Fruit fly (Drosophila melanogaster) whole organism, prepupa: Measurements from ENCODE around the gene D2hgdh.

ENCODE experiments used
- Blimp-1 ChIP-seq: fragments of 200-800 bp; sonication (Bioruptor generic); optimal IDR thresholded peaks from 3 replicates; lab custom pipeline; 2017; ENCODE audit warnings: missing biosample characterization, missing genetic modification characterization, mild to moderate bottlenecking, moderate library complexity, missing genetic modification reagents
- CG10631 ChIP-seq: fragments of 200-800 bp; sonication (Bioruptor generic); optimal IDR thresholded peaks from 2 replicates; lab custom pipeline; 2016; ENCODE audit warnings: missing biosample characterization, missing genetic modification characterization
- CG10669 ChIP-seq: fragments of 200-800 bp; sonication (Bioruptor generic); optimal IDR thresholded peaks from 3 replicates; lab custom pipeline; 2018; ENCODE audit warnings: missing biosample characterization, mild to moderate bottlenecking, missing genetic modification characterization, moderate library complexity
- CG11294 ChIP-seq: fragments of 200-800 bp; sonication (Bioruptor generic); IDR thresholded peaks from 2 replicates; pipeline ENCODE4 v1.3.6; 2022; ENCODE audit warnings: missing biosample characterization, missing genetic modification characterization
- CG11762 ChIP-seq: fragments of 200-800 bp; sonication (Bioruptor generic); optimal IDR thresholded peaks from 3 replicates; lab custom pipeline; 2016; ENCODE audit warnings: missing biosample characterization, missing genetic modification characterization; ENCODE audit not compliant: insufficient read depth
- CG11902 ChIP-seq: fragments of 200-800 bp; sonication (Bioruptor generic); optimal IDR thresholded peaks from 3 replicates; lab custom pipeline; 2016; ENCODE audit warnings: missing biosample characterization, missing genetic modification characterization
- CG15336 ChIP-seq: fragments of 200-800 bp; sonication (Bioruptor generic); IDR thresholded peaks from 2 replicates; pipeline ENCODE4 v1.3.6; 2022; ENCODE audit warnings: missing biosample characterization, missing genetic modification characterization
- CG1621 ChIP-seq: fragments of 200-800 bp; sonication (Bioruptor generic); optimal IDR thresholded peaks from 3 replicates; lab custom pipeline; 2018; ENCODE audit warnings: missing biosample characterization, mild to moderate bottlenecking, missing genetic modification characterization
- CG3032 ChIP-seq: fragments of 200-800 bp; optimal IDR thresholded peaks from 2 replicates; lab custom pipeline; 2019; ENCODE audit warnings: missing biosample characterization, mild to moderate bottlenecking, missing genetic modification characterization, moderate library complexity
- CG31627 ChIP-seq: fragments of 200-800 bp; sonication (Bioruptor generic); optimal IDR thresholded peaks from 3 replicates; lab custom pipeline; 2016; ENCODE audit warnings: missing biosample characterization, missing genetic modification characterization
- CG34406 ChIP-seq: fragments of 200-800 bp; sonication (Bioruptor generic); optimal IDR thresholded peaks from 3 replicates; lab custom pipeline; 2016; ENCODE audit warnings: missing biosample characterization, missing genetic modification characterization
- CG3919 ChIP-seq: fragments of 200-800 bp; sonication (Bioruptor generic); optimal IDR thresholded peaks from 3 replicates; lab custom pipeline; 2016; ENCODE audit warnings: missing biosample characterization, missing genetic modification characterization
- CG4318 ChIP-seq: fragments of 200-800 bp; sonication (Bioruptor generic); optimal IDR thresholded peaks from 3 replicates; lab custom pipeline; 2017; ENCODE audit warnings: missing biosample characterization, mild to moderate bottlenecking, missing genetic modification characterization
- CG6163 ChIP-seq: fragments of 200-800 bp; sonication (Bioruptor generic); IDR thresholded peaks from 3 replicates; pipeline ENCODE4 v1.3.6; 2022; ENCODE audit warnings: missing biosample characterization, missing genetic modification characterization
- CG6276 ChIP-seq: fragments of 200-800 bp; sonication (Bioruptor generic); optimal IDR thresholded peaks from 2 replicates; lab custom pipeline; 2017; ENCODE audit warnings: missing biosample characterization, mild to moderate bottlenecking, missing genetic modification characterization
- CG6792 ChIP-seq: fragments of 200-800 bp; sonication (Bioruptor generic); optimal IDR thresholded peaks from 3 replicates; lab custom pipeline; 2016; ENCODE audit warnings: missing biosample characterization, missing genetic modification characterization
- CG6808 ChIP-seq: fragments of 200-800 bp; sonication (Bioruptor generic); optimal IDR thresholded peaks from 3 replicates; lab custom pipeline; 2017; ENCODE audit warnings: missing biosample characterization, missing genetic modification characterization, mild to moderate bottlenecking, moderate library complexity, missing genetic modification reagents
- CG6854 ChIP-seq: fragments of 200-800 bp; sonication (Bioruptor generic); optimal IDR thresholded peaks from 2 replicates; lab custom pipeline; 2017; ENCODE audit warnings: missing biosample characterization, mild to moderate bottlenecking, missing genetic modification characterization
- CG7368 ChIP-seq: fragments of 200-800 bp; sonication (Bioruptor generic); optimal IDR thresholded peaks from 3 replicates; lab custom pipeline; 2016; ENCODE audit warnings: missing biosample characterization, missing genetic modification characterization
- CG8119 ChIP-seq: fragments of 200-800 bp; sonication (Bioruptor generic); IDR thresholded peaks from 3 replicates; pipeline ENCODE4 v1.3.6; 2022; ENCODE audit warnings: missing biosample characterization, missing genetic modification characterization
- CG8319 ChIP-seq: fragments of 200-800 bp; sonication (Bioruptor generic); optimal IDR thresholded peaks from 3 replicates; lab custom pipeline; 2016; ENCODE audit warnings: missing biosample characterization, missing genetic modification characterization
- CG8632 ChIP-seq: fragments of 200-800 bp; sonication (Bioruptor generic); optimal IDR thresholded peaks from 3 replicates; lab custom pipeline; 2016; ENCODE audit warnings: missing biosample characterization, missing genetic modification characterization
- CG9139 ChIP-seq: fragments of 200-800 bp; sonication (Bioruptor generic); optimal IDR thresholded peaks from 3 replicates; lab custom pipeline; 2017; ENCODE audit warnings: missing biosample characterization, mild to moderate bottlenecking, missing genetic modification characterization
- Eip75B ChIP-seq: fragments of 200-800 bp; sonication (Bioruptor generic); optimal IDR thresholded peaks from 3 replicates; lab custom pipeline; 2016; ENCODE audit warnings: missing biosample characterization, missing genetic modification characterization
- Eip78C ChIP-seq: fragments of 200-800 bp; sonication (Bioruptor generic); peaks from one replicate; lab custom pipeline; 2016; ENCODE audit warnings: missing biosample characterization, missing genetic modification characterization
- Eip93F ChIP-seq: fragments of 200-800 bp; sonication (Bioruptor generic); optimal IDR thresholded peaks from 2 replicates; lab custom pipeline; 2016; ENCODE audit warnings: missing biosample characterization, mild to moderate bottlenecking, missing genetic modification characterization
- Ets21C ChIP-seq: fragments of 200-800 bp; sonication (Bioruptor generic); optimal IDR thresholded peaks from 3 replicates; lab custom pipeline; 2016; ENCODE audit warnings: missing biosample characterization, missing genetic modification characterization
- Gug ChIP-seq: fragments of 200-800 bp; sonication (Bioruptor generic); IDR thresholded peaks from 2 replicates; pipeline ENCODE4 v1.3.6; 2022; ENCODE audit warnings: missing biosample characterization, missing genetic modification characterization
- Hr38 ChIP-seq: sonication (Bioruptor generic); optimal IDR thresholded peaks from 2 replicates; lab custom pipeline; 2016; ENCODE audit warnings: missing biosample characterization, missing genetic modification characterization
- Hr39 ChIP-seq: fragments of 200-800 bp; sonication (Bioruptor generic); optimal IDR thresholded peaks from 2 replicates; lab custom pipeline; 2016; ENCODE audit warnings: missing biosample characterization, missing genetic modification characterization
- Hr4 ChIP-seq: fragments of 200-800 bp; sonication (Bioruptor generic); optimal IDR thresholded peaks from 3 replicates; lab custom pipeline; 2016; ENCODE audit warnings: missing biosample characterization, missing genetic modification characterization
- Met ChIP-seq: fragments of 200-800 bp; sonication (Bioruptor generic); optimal IDR thresholded peaks from 3 replicates; lab custom pipeline; 2016; ENCODE audit warnings: missing biosample characterization, missing genetic modification characterization
- OdsH ChIP-seq: fragments of 200-800 bp; sonication (Bioruptor generic); optimal IDR thresholded peaks from 3 replicates; lab custom pipeline; 2016; ENCODE audit warnings: missing biosample characterization, missing genetic modification characterization
- Smox ChIP-seq: fragments of 200-800 bp; sonication (Bioruptor generic); optimal IDR thresholded peaks from 3 replicates; lab custom pipeline; 2016; ENCODE audit warnings: missing biosample characterization, missing genetic modification characterization
- Sox102F ChIP-seq: fragments of 200-800 bp; sonication (Bioruptor generic); optimal IDR thresholded peaks from 2 replicates; lab custom pipeline; 2016; ENCODE audit warnings: missing biosample characterization, mild to moderate bottlenecking, missing genetic modification characterization
- Sox14 ChIP-seq: fragments of 200-800 bp; sonication (Bioruptor generic); optimal IDR thresholded peaks from 3 replicates; lab custom pipeline; 2016; ENCODE audit warnings: missing biosample characterization, missing genetic modification characterization
- Sox15 ChIP-seq: fragments of 200-800 bp; sonication (Bioruptor generic); optimal IDR thresholded peaks from 3 replicates; lab custom pipeline; 2016; ENCODE audit warnings: missing biosample characterization, missing genetic modification characterization
- achi ChIP-seq: fragments of 200-800 bp; sonication (Bioruptor generic); optimal IDR thresholded peaks from 3 replicates; lab custom pipeline; 2016; ENCODE audit warnings: missing biosample characterization, missing genetic modification characterization
- acj6 ChIP-seq: fragments of 200-800 bp; sonication (Bioruptor generic); optimal IDR thresholded peaks from 3 replicates; lab custom pipeline; 2016; ENCODE audit warnings: missing biosample characterization, missing genetic modification characterization
- cyc ChIP-seq: fragments of 200-800 bp; sonication (Bioruptor generic); optimal IDR thresholded peaks from 3 replicates; lab custom pipeline; 2016; ENCODE audit warnings: missing biosample characterization, missing genetic modification characterization
- dsx ChIP-seq: fragments of 200-800 bp; optimal IDR thresholded peaks from 3 replicates; lab custom pipeline; 2019; ENCODE audit warnings: missing biosample characterization, mild to moderate bottlenecking, missing genetic modification characterization, moderate library complexity; ENCODE audit not compliant: poor library complexity, severe bottlenecking
- eg ChIP-seq: fragments of 200-800 bp; sonication (Bioruptor generic); IDR thresholded peaks from 3 replicates; pipeline ENCODE4 v1.3.6; 2022; ENCODE audit warnings: missing biosample characterization, missing genetic modification characterization
- esn ChIP-seq: fragments of 200-800 bp; sonication (Bioruptor generic); optimal IDR thresholded peaks from 2 replicates; lab custom pipeline; 2016; ENCODE audit warnings: missing biosample characterization, mild to moderate bottlenecking, missing genetic modification characterization, moderate library complexity
- fd85E ChIP-seq: fragments of 200-800 bp; sonication (Bioruptor generic); optimal IDR thresholded peaks from 3 replicates; lab custom pipeline; 2016; ENCODE audit warnings: missing biosample characterization, missing genetic modification characterization
- fkh ChIP-seq: fragments of 200-800 bp; sonication (Bioruptor generic); optimal IDR thresholded peaks from 3 replicates; lab custom pipeline; 2017; ENCODE audit warnings: missing biosample characterization, mild to moderate bottlenecking, missing genetic modification characterization, moderate library complexity
- net ChIP-seq: fragments of 200-800 bp; sonication (Bioruptor generic); optimal IDR thresholded peaks from 3 replicates; lab custom pipeline; 2016; ENCODE audit warnings: missing biosample characterization, missing genetic modification characterization
- pdm3 ChIP-seq: fragments of 200-800 bp; sonication (Bioruptor generic); optimal IDR thresholded peaks from 3 replicates; lab custom pipeline; 2016; ENCODE audit warnings: missing biosample characterization, missing genetic modification characterization
- salr ChIP-seq, 2 experiments: fragments of 200-800 bp; sonication (Bioruptor generic); optimal IDR thresholded peaks; 3 replicates each; lab custom pipeline; 2016 to 2018; ENCODE audit warnings: missing biosample characterization in 2 of 2, missing genetic modification characterization in 2 of 2, mild to moderate bottlenecking in 1 of 2
- spab ChIP-seq: fragments of 200-800 bp; sonication (Bioruptor generic); optimal IDR thresholded peaks from 2 replicates; lab custom pipeline; 2017; ENCODE audit warnings: missing biosample characterization, mild to moderate bottlenecking, missing genetic modification characterization, missing genetic modification reagents
- ss ChIP-seq, 2 experiments: fragments of 200-800 bp; sonication (Bioruptor generic); optimal IDR thresholded peaks; 2 replicates in 1 of 2; 3 replicates in 1 of 2; lab custom pipeline; 2017 to 2018; ENCODE audit warnings: mild to moderate bottlenecking in 2 of 2, missing biosample characterization in 2 of 2, missing genetic modification characterization in 2 of 2, moderate library complexity in 1 of 2
- svp ChIP-seq: fragments of 200-800 bp; sonication (Bioruptor generic); peaks from one replicate; lab custom pipeline; 2016; ENCODE audit warnings: missing biosample characterization, missing genetic modification characterization
- topi ChIP-seq: fragments of 200-800 bp; sonication (Bioruptor generic); optimal IDR thresholded peaks from 3 replicates; lab custom pipeline; 2016; ENCODE audit warnings: missing biosample characterization, missing genetic modification characterization
- vri ChIP-seq: fragments of 200-800 bp; sonication (Bioruptor generic); optimal IDR thresholded peaks from 3 replicates; lab custom pipeline; 2016; ENCODE audit warnings: missing biosample characterization, mild to moderate bottlenecking, missing genetic modification characterization

The D2hgdh gene

DNA sequence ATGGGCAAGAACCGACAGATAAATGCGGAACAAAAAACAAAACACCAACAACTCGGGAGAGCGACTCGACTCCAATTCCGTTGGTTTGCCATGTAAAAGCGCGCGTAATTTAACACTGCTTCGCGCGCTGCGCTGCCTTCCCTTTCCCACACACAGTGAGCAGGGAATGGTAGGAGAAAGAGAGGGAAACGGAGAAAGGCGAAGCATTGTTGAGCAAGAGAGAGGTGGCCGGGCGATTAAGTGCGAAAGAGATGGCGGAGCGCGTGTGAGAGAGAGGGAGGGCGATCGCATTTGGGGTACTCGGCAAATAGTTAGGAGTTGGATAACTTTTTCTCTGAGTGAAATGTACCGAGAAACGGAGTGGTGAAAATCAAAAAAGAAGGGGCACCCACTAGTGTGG is 14.6 kb downstream of the D2hgdh start:
- TF ChIP-seq esn (GFP tag; lab: Kevin White, UChicago) (peak; percentile 42), Hr39 (GFP tag; lab: Kevin White, UChicago) (peak; percentile 5), Eip93F (GFP tag; lab: Kevin White, UChicago) (no peak), CG15336 (GFP tag; lab: Robert Waterston, UW) (peak; percentile 22; the same call in 1 of the 2 replicates), CG9139 (GFP tag; lab: Kevin White, UChicago) (no peak), CG6163 (GFP tag; lab: Robert Waterston, UW) (0 out of 3 replicates have a peak, but pooled peaks have one; percentile 38), fkh (no peak), achi (GFP tag; lab: Kevin White, UChicago) (no peak), CG8632 (GFP tag; lab: Kevin White, UChicago) (no peak), Sox14 (GFP tag; lab: Kevin White, UChicago) (peak; percentile 69), ss (GFP tag; optimal IDR thresholded peaks at IDR 0.05; lab: Kevin White, UChicago) (no peak), CG7368 (GFP tag; lab: Kevin White, UChicago) (no peak), CG11762 (no peak), salr (GFP tag; optimal IDR thresholded peaks at IDR 0.05; lab: Kevin White, UChicago) (no peak), dsx (no peak), Eip78C (GFP tag; lab: Kevin White, UChicago) (peak; percentile 68), eg (peak; percentile 28; the same call in 1 of the 3 replicates), CG6276 (no peak), net (GFP tag; lab: Kevin White, UChicago) (no peak), CG6808 (GFP tag; lab: Kevin White, UChicago) (no peak), svp (GFP tag; lab: Kevin White, UChicago) (peak; percentile 43), Hr38 (no peak), CG3032 (tag; lab: Kevin White, UChicago) (no peak), CG6854 (no peak), CG34406 (GFP tag; lab: Kevin White, UChicago) (no peak), Sox102F (GFP tag; lab: Kevin White, UChicago) (no peak), Smox (no peak), fd85E (GFP tag; lab: Kevin White, UChicago) (no peak), vri (peak; percentile 21), CG6792 (GFP tag; lab: Kevin White, UChicago) (no peak), CG31627 (GFP tag; lab: Kevin White, UChicago) (peak; percentile 27), Gug (GFP tag; lab: Robert Waterston, UW) (no peak), CG8119 (no peak; the same call in 2 of the 3 replicates), Hr4 (GFP tag; lab: Kevin White, UChicago) (no peak), Sox15 (GFP tag; lab: Kevin White, UChicago) (no peak), CG1621 (peak; percentile 60), CG11294 (GFP tag; lab: Robert Waterston, UW) (no peak), topi (GFP tag; lab: Kevin White, UChicago) (no peak), CG3919 (GFP tag; lab: Kevin White, UChicago) (peak; percentile 39), CG10631 (GFP tag; lab: Kevin White, UChicago) (no peak), Eip75B (GFP tag; lab: Kevin White, UChicago) (peak; percentile 31), Blimp-1 (GFP tag; lab: Kevin White, UChicago) (no peak), acj6 (GFP tag; lab: Kevin White, UChicago) (no peak), CG8319 (GFP tag; lab: Kevin White, UChicago) (no peak), pdm3 (GFP tag; lab: Kevin White, UChicago) (no peak), OdsH (GFP tag; lab: Kevin White, UChicago) (no peak), CG10669 (GFP tag; lab: Kevin White, UChicago) (no peak), cyc (GFP tag; lab: Kevin White, UChicago) (no peak), Ets21C (GFP tag; lab: Kevin White, UChicago) (no peak), CG11902 (GFP tag; lab: Kevin White, UChicago) (no peak), Met (GFP tag; lab: Kevin White, UChicago) (no peak), CG4318 (GFP tag; lab: Kevin White, UChicago) (no peak), spab (no peak)
